Fruit fly (Drosophila melanogaster): ENCODE results near the gene CG31528.

Gene CG31528

DNA sequence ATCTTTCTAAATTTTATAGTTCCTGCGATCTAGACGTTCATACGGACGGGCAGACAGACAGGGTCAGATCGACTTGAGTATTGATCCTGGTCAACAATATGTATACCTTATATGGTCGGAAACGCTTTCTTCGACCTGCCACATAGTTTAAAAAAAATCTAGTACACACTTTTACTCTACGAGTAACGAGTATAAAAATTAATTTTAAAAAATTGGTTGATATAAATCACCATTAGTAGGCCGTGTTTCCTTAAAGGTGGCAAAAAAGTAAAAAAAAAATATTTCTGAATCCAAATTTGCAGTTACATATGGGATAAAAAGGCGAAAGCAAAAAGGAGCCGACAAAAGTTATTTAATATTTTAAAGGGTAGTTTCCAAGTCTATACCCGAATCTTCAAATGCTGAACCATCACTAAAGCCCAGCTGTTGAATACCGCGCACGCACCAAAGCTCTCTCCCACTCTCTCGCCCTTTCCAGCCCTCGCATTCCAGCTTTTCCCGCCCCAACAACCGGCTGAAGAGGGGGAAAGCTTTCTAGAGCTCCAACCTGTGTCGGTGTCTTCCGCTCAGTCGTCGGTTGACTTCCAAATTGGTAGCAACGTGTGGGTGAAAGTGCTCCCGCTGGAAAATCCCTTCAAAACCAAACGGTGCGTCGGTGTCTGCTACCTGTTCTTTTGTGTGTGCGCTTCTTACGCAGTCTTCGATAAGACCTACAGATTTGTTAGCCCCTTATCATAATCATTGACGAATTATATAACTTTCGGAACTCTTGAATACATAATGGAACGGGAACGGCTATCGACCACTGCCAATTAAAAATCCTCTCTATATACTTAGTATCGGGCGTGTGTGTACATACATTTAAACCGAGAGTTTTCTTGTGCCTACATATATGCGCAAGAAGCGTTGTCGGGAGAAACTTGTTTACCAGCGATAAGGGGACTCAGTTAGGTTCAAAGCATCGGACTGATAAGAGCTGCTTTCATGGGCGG, 37.6 kb upstream of the CG31528 start, which contains the start of gene Sfxn1-3 (continued):
- TF ChIP-seq tap (tag; optimal IDR thresholded peaks at IDR 0.05) = peak; percentile 0
- no peak for TF ChIP-seq fd96Cb (tag; optimal IDR thresholded peaks at IDR 0.05)
- TF ChIP-seq sob (GFP tag; IDR thresholded peaks at IDR 0.05) = peak; percentile 55
- no peak for TF ChIP-seq CG4360 (GFP tag; IDR thresholded peaks at IDR 0.05)
- peak; percentile 51; the same call in 1 of the 2 replicates for TF ChIP-seq lmd (GFP tag; IDR thresholded peaks at IDR 0.05)
- TF ChIP-seq insv (GFP tag; optimal IDR thresholded peaks at IDR 0.05) = peak in 1 of 2 experiments; percentile 24
- no peak for TF ChIP-seq Chrac-16 (GFP tag; optimal IDR thresholded peaks at IDR 0.05)
- peak; percentile 72 for TF ChIP-seq scrt (GFP tag; optimal IDR thresholded peaks at IDR 0.05)
- TF ChIP-seq zen2 (GFP tag; IDR thresholded peaks at IDR 0.05; ENCODE audit: partially characterized antibody) = peak; percentile 48; the same call in 2 of the 3 replicates
- no peak for TF ChIP-seq CG16813 (GFP tag; IDR thresholded peaks at IDR 0.05; ENCODE audit: partially characterized antibody)
- peak; percentile 21; the same call in 1 of the 3 replicates for TF ChIP-seq Optix (GFP tag; IDR thresholded peaks at IDR 0.05)
- no peak for TF ChIP-seq CG10565 (GFP tag; optimal IDR thresholded peaks at IDR 0.05)
- TF ChIP-seq cad (GFP tag; optimal IDR thresholded peaks at IDR 0.05) = no peak
- no peak for TF ChIP-seq zen (tag; optimal IDR thresholded peaks at IDR 0.05)
- TF ChIP-seq ham (GFP tag; IDR thresholded peaks at IDR 0.05) = no peak
- no peak for TF ChIP-seq Poxn (GFP tag; IDR thresholded peaks at IDR 0.05)
- peak; percentile 73 for TF ChIP-seq ci (GFP tag; IDR thresholded peaks at IDR 0.05)
- TF ChIP-seq kay (GFP tag; optimal IDR thresholded peaks at IDR 0.05) = peak; percentile 16
- peak; percentile 35 for TF ChIP-seq CG3281 (GFP tag; optimal IDR thresholded peaks at IDR 0.05)
- peak; percentile 12 for TF ChIP-seq PHDP (tag; optimal IDR thresholded peaks at IDR 0.05)
- TF ChIP-seq dpn (GFP tag; optimal IDR thresholded peaks at IDR 0.05) = peak; percentile 11 to 45
- TF ChIP-seq CG17359 (tag; optimal IDR thresholded peaks at IDR 0.05) = peak; percentile 37
- no peak for TF ChIP-seq Aef1 (GFP tag; IDR thresholded peaks at IDR 0.05)
- TF ChIP-seq kah (GFP tag; optimal IDR thresholded peaks at IDR 0.05) = peak; percentile 82
- TF ChIP-seq cato (GFP tag; optimal IDR thresholded peaks at IDR 0.05; ENCODE audit: borderline replicate concordance) = peak; percentile 5
- no peak for TF ChIP-seq CG7372 (GFP tag; IDR thresholded peaks at IDR 0.05)
- peak; percentile 55; the same call in 1 of the 2 replicates for TF ChIP-seq ttk (GFP tag; IDR thresholded peaks at IDR 0.05)
- TF ChIP-seq Ptx1 (GFP tag; IDR thresholded peaks at IDR 0.05) = peak; percentile 24; the same call in 1 of the 2 replicates
- TF ChIP-seq B-H2 (GFP tag; optimal IDR thresholded peaks at IDR 0.05) = peak; percentile 64
- peak; percentile 27 for TF ChIP-seq unpg (GFP tag; optimal IDR thresholded peaks at IDR 0.05)
- peak in 1 of 2 experiments; percentile 47 for TF ChIP-seq Hr78 (GFP tag; optimal IDR thresholded peaks at IDR 0.05)
- peak; percentile 47 for TF ChIP-seq onecut (GFP tag; IDR thresholded peaks at IDR 0.05)
- peak; percentile 30 for TF ChIP-seq Antp (GFP tag; optimal IDR thresholded peaks at IDR 0.05)
- TF ChIP-seq CG4730 (GFP tag; IDR thresholded peaks at IDR 0.05) = no peak
- TF ChIP-seq Hand (GFP tag; optimal IDR thresholded peaks at IDR 0.05) = peak; percentile 63
- TF ChIP-seq CG10543 (GFP tag; optimal IDR thresholded peaks at IDR 0.05) = peak; percentile 94
- TF ChIP-seq tx (GFP tag; optimal IDR thresholded peaks at IDR 0.05) = no peak
- no peak for TF ChIP-seq CG2129 (GFP tag; IDR thresholded peaks at IDR 0.05; ENCODE audit: partially characterized antibody)
- peak; percentile 18 for TF ChIP-seq ind (GFP tag; optimal IDR thresholded peaks at IDR 0.05)
- TF ChIP-seq Sox102F (GFP tag; optimal IDR thresholded peaks at IDR 0.05) = no peak
- TF ChIP-seq CoRest (tag; optimal IDR thresholded peaks at IDR 0.05) = peak; percentile 23
- no peak for TF ChIP-seq dmrt99B (tag; optimal IDR thresholded peaks at IDR 0.05)
- 0 out of 2 replicates have a peak, but pooled peaks have one; percentile 22 for TF ChIP-seq ara (GFP tag; IDR thresholded peaks at IDR 0.05)
- TF ChIP-seq CG32772 (GFP tag; IDR thresholded peaks at IDR 0.05) = no peak
- no peak for TF ChIP-seq Tbp (GFP tag; optimal IDR thresholded peaks at IDR 0.05)
- TF ChIP-seq Ravus (GFP tag; IDR thresholded peaks at IDR 0.05) = no peak
- peak; percentile 9 for TF ChIP-seq chn (GFP tag; optimal IDR thresholded peaks at IDR 0.05)
- TF ChIP-seq lab (GFP tag; optimal IDR thresholded peaks at IDR 0.05) = peak; percentile 88
